Worm (Caenorhabditis elegans) whole organism, L2 larva: Measurements from ENCODE around the gene T26C12.1.

Experiments used
- aly-2 ChIP-seq: fragments of 150-350 bp; optimal IDR thresholded peaks from 2 replicates; lab custom pipeline; 2014; ENCODE audit warnings: missing biosample characterization, missing genetic modification characterization
- crh-2 ChIP-seq: sonication (generic microtip); optimal IDR thresholded peaks from 2 replicates; lab custom pipeline; 2017; ENCODE audit warnings: missing biosample characterization, missing genetic modification characterization
- lin-39 ChIP-seq: fragments of 150-350 bp; optimal IDR thresholded peaks from 2 replicates; lab custom pipeline; 2014; ENCODE audit warnings: missing biosample characterization, missing genetic modification reagents, missing genetic modification characterization
- lsy-2 ChIP-seq, 2 experiments: fragments of 150-350 bp in 1 of 2; sonication (generic microtip) in 1 of 2; optimal IDR thresholded peaks; 2 replicates each; lab custom pipeline; 2014 to 2017; ENCODE audit warnings: missing biosample characterization in 2 of 2, missing genetic modification characterization in 2 of 2
- mdl-1 ChIP-seq, 2 experiments: fragments of 150-350 bp in 1 of 2; sonication (generic microtip) in 1 of 2; optimal IDR thresholded peaks; 2 replicates each; lab custom pipeline; 2017; ENCODE audit warnings: missing biosample characterization in 2 of 2, missing genetic modification characterization in 2 of 2
- nhr-11 ChIP-seq: fragments of 150-350 bp; optimal IDR thresholded peaks from 2 replicates; lab custom pipeline; 2014; ENCODE audit warnings: missing biosample characterization, missing genetic modification characterization
- sma-9 ChIP-seq, 2 experiments: fragments of 150-350 bp in 1 of 2; sonication (generic microtip) in 1 of 2; optimal IDR thresholded peaks; 2 replicates each; lab custom pipeline; 2014 to 2016; ENCODE audit warnings: missing genetic modification characterization in 2 of 2, mild to moderate bottlenecking in 1 of 2, missing biosample characterization in 1 of 2, missing compliant biosample characterization in 1 of 2, missing genetic modification reagents in 1 of 2, moderate library complexity in 1 of 2
- snpc-4 ChIP-seq: fragments of 150-350 bp; optimal IDR thresholded peaks from 2 replicates; lab custom pipeline; 2014; ENCODE audit warnings: missing biosample characterization, missing genetic modification characterization
- unc-62 ChIP-seq: fragments of 150-350 bp; optimal IDR thresholded peaks from 2 replicates; lab custom pipeline; 2014; ENCODE audit warnings: missing biosample characterization, missing genetic modification reagents, missing genetic modification characterization
- ztf-4 ChIP-seq: fragments of 150-350 bp; optimal IDR thresholded peaks from 2 replicates; lab custom pipeline; 2014; ENCODE audit warnings: missing biosample characterization, missing genetic modification characterization

DNA sequence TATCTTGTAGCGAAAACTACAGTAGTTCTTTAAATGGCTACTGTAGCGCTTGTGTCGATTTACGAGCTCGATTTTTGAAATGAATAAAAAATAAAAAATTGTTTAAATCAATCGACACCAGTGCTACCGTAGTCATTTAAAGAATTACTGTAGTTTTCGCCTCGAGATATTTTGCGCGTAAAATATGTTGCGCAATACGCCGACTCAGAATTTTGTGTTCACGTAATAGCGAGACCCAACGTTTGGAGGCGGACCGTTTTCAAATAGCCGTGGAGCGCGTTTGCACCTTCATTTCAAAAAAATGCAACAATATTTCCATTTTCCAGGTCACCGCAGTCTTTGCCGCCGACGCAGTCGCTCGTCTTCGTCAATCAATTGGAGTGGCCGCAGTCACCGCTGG, 1.5 kb downstream of the T26C12.1 start:
- no peak for TF ChIP-seq snpc-4
- TF ChIP-seq unc-62 (GFP tag; lab: Kevin White, UChicago) = no peak
- TF ChIP-seq mdl-1 (tag; optimal IDR thresholded peaks at IDR 0.05; lab: Kevin White, UChicago) = no peak
- TF ChIP-seq nhr-11 (tag; lab: Kevin White, UChicago) = no peak
- TF ChIP-seq aly-2 (tag; lab: Kevin White, UChicago) = no peak
- TF ChIP-seq lin-39 = no peak
- no peak for TF ChIP-seq sma-9 (GFP tag; optimal IDR thresholded peaks at IDR 0.05; lab: Kevin White, UChicago)
- TF ChIP-seq sma-9 (tag; optimal IDR thresholded peaks at IDR 0.05; lab: Kevin White, UChicago) = no peak
- TF ChIP-seq lsy-2 (tag; optimal IDR thresholded peaks at IDR 0.05; lab: Kevin White, UChicago) = no peak
- no peak for TF ChIP-seq ztf-4 (tag; lab: Kevin White, UChicago)
- TF ChIP-seq crh-2 (tag; lab: Kevin White, UChicago) = no peak
